Fruit fly (Drosophila melanogaster) whole organism, wandering third instar larva: ENCODE measurements around the gene ArgRS.

Experiments
- Abd-B ChIP-seq: fragments of >200 bp; optimal IDR thresholded peaks from 2 replicates; lab custom pipeline; 2017; ENCODE audit warnings: missing biosample characterization, missing genetic modification characterization
- CG32264 ChIP-seq: fragments of 200-800 bp; sonication (Bioruptor generic); optimal IDR thresholded peaks from 2 replicates; lab custom pipeline; 2016; ENCODE audit warnings: missing biosample characterization, missing genetic modification characterization
- CG9705 ChIP-seq: fragments of 200-800 bp; sonication (Bioruptor generic); optimal IDR thresholded peaks from 2 replicates; lab custom pipeline; 2018; ENCODE audit warnings: missing biosample characterization, mild to moderate bottlenecking, missing genetic modification characterization
- CrebA ChIP-seq: fragments of 200-800 bp; sonication (Bioruptor generic); optimal IDR thresholded peaks from 2 replicates; lab custom pipeline; 2016; ENCODE audit warnings: missing biosample characterization, mild to moderate bottlenecking, missing genetic modification characterization, borderline replicate concordance
- Dfd ChIP-seq: fragments of >200 bp; optimal IDR thresholded peaks from 2 replicates; lab custom pipeline; 2017; ENCODE audit warnings: missing biosample characterization, missing genetic modification characterization
- Dif ChIP-seq: fragments of 200-275, 200-300 bp; sonication (Bioruptor generic); optimal IDR thresholded peaks from 2 replicates; lab custom pipeline; 2018; ENCODE audit warnings: missing biosample characterization, missing genetic modification characterization; ENCODE audit not compliant: partially characterized antibody
- GATAd ChIP-seq: sonication (Bioruptor generic); optimal IDR thresholded peaks from 2 replicates; lab custom pipeline; 2016; ENCODE audit warnings: missing biosample characterization, missing genetic modification characterization
- HLH106 ChIP-seq: fragments of 200-800 bp; optimal IDR thresholded peaks from 3 replicates; lab custom pipeline; 2019; ENCODE audit warnings: missing biosample characterization, mild to moderate bottlenecking, missing genetic modification characterization, moderate library complexity
- Hnf4 ChIP-seq: fragments of 200-800 bp; sonication (Bioruptor generic); optimal IDR thresholded peaks from 2 replicates; lab custom pipeline; 2016; ENCODE audit warnings: missing biosample characterization, mild to moderate bottlenecking, missing genetic modification characterization
- Hr78 ChIP-seq: fragments of >200 bp; optimal IDR thresholded peaks from 2 replicates; lab custom pipeline; 2017; ENCODE audit warnings: missing biosample characterization, missing genetic modification characterization
- Hr83 ChIP-seq: fragments of 200-300 bp; sonication (Bioruptor generic); optimal IDR thresholded peaks from 2 replicates; lab custom pipeline; 2016; ENCODE audit warnings: missing biosample characterization, mild to moderate bottlenecking, missing genetic modification characterization, moderate library complexity; ENCODE audit not compliant: poor library complexity, severe bottlenecking
- Jra ChIP-seq: sonication (Bioruptor generic); optimal IDR thresholded peaks from 2 replicates; lab custom pipeline; 2016; ENCODE audit warnings: missing biosample characterization, missing genetic modification characterization
- Mio ChIP-seq: sonication (Bioruptor generic); optimal IDR thresholded peaks from 2 replicates; lab custom pipeline; 2016; ENCODE audit warnings: missing biosample characterization, missing genetic modification characterization
- Myc ChIP-seq: fragments of >200 bp; optimal IDR thresholded peaks from 2 replicates; lab custom pipeline; 2017
- N ChIP-seq: fragments of >200 bp; optimal IDR thresholded peaks from 2 replicates; lab custom pipeline; 2018; ENCODE audit warnings: missing biosample characterization, missing external identifiers, missing genetic modification characterization
- OdsH ChIP-seq: fragments of 200-800 bp; sonication (Bioruptor generic); optimal IDR thresholded peaks from 2 replicates; lab custom pipeline; 2016; ENCODE audit warnings: missing biosample characterization, mild to moderate bottlenecking, missing genetic modification characterization
- Rel ChIP-seq, 2 experiments: fragments of 200-800 bp; sonication (Bioruptor generic) in 1 of 2; optimal IDR thresholded peaks; 2 replicates in 1 of 2; 3 replicates in 1 of 2; lab custom pipeline; 2016 to 2019; ENCODE audit warnings: mild to moderate bottlenecking in 2 of 2, missing biosample characterization in 2 of 2, missing genetic modification characterization in 2 of 2, moderate library complexity in 1 of 2
- Sp1 ChIP-seq: fragments of 200-800 bp; sonication (Bioruptor generic); optimal IDR thresholded peaks from 3 replicates; lab custom pipeline; 2019; ENCODE audit warnings: missing biosample characterization, mild to moderate bottlenecking, missing genetic modification characterization, moderate library complexity
- Vsx2 ChIP-seq: fragments of 200-300, 225-300 bp; sonication (Bioruptor generic); optimal IDR thresholded peaks from 2 replicates; lab custom pipeline; 2018; ENCODE audit warnings: missing biosample characterization, missing genetic modification characterization; ENCODE audit not compliant: partially characterized antibody
- br ChIP-seq: fragments of 200-800 bp; sonication (Bioruptor generic); optimal IDR thresholded peaks from 2 replicates; lab custom pipeline; 2016; ENCODE audit warnings: missing biosample characterization, missing genetic modification characterization
- brk ChIP-seq: fragments of 200-800 bp; sonication (Bioruptor generic); optimal IDR thresholded peaks from 2 replicates; lab custom pipeline; 2016; ENCODE audit warnings: missing biosample characterization, mild to moderate bottlenecking, missing genetic modification characterization
- dl ChIP-seq, 2 experiments: fragments of 175-275, 200-275 bp in 1 of 2; fragments of 200-275 bp in 1 of 2; sonication (Bioruptor generic); optimal IDR thresholded peaks; lab custom pipeline; 2018; ENCODE audit warnings: mild to moderate bottlenecking in 2 of 2, missing biosample characterization in 2 of 2, missing genetic modification characterization in 2 of 2, moderate library complexity in 2 of 2; ENCODE audit not compliant: partially characterized antibody in 2 of 2, insufficient read depth in 1 of 2
- dmrt93B ChIP-seq: fragments of 200-800 bp; sonication (Bioruptor generic); optimal IDR thresholded peaks from 2 replicates; lab custom pipeline; 2018; ENCODE audit warnings: missing biosample characterization, mild to moderate bottlenecking, missing genetic modification characterization
- dsf ChIP-seq: sonication (Bioruptor generic); optimal IDR thresholded peaks from 2 replicates; lab custom pipeline; 2016; ENCODE audit warnings: missing biosample characterization, missing genetic modification characterization, borderline replicate concordance
- ey ChIP-seq: fragments of 200-800 bp; sonication (Bioruptor generic); optimal IDR thresholded peaks from 2 replicates; lab custom pipeline; 2016; ENCODE audit warnings: missing biosample characterization, missing genetic modification characterization
- foxo ChIP-seq, 2 experiments: fragments of 200-800 bp; sonication (Bioruptor generic); optimal IDR thresholded peaks; 2 replicates in 1 of 2; 3 replicates in 1 of 2; lab custom pipeline; 2016 to 2017; ENCODE audit warnings: missing biosample characterization in 2 of 2, missing genetic modification characterization in 2 of 2
- fru ChIP-seq: fragments of 200-800 bp; sonication (Bioruptor generic); optimal IDR thresholded peaks from 3 replicates; lab custom pipeline; 2016; ENCODE audit warnings: missing biosample characterization, mild to moderate bottlenecking, missing genetic modification characterization
- h ChIP-seq: fragments of 200-800 bp; sonication (Bioruptor generic); optimal IDR thresholded peaks from 3 replicates; lab custom pipeline; 2016; ENCODE audit warnings: missing biosample characterization, mild to moderate bottlenecking, missing genetic modification characterization
- jim ChIP-seq: fragments of 175-275, 200-325 bp; sonication (Bioruptor generic); optimal IDR thresholded peaks from 2 replicates; lab custom pipeline; 2016; ENCODE audit warnings: missing biosample characterization, mild to moderate bottlenecking, missing genetic modification characterization
- lola ChIP-seq: fragments of >200 bp; optimal IDR thresholded peaks from 2 replicates; lab custom pipeline; 2017; ENCODE audit warnings: missing biosample characterization, missing genetic modification characterization
- pan ChIP-seq: fragments of >200 bp; optimal IDR thresholded peaks from 2 replicates; lab custom pipeline; 2017
- psq ChIP-seq: fragments of 200-800 bp; sonication (Bioruptor generic); optimal IDR thresholded peaks from 3 replicates; lab custom pipeline; 2017; ENCODE audit warnings: missing biosample characterization, mild to moderate bottlenecking, missing genetic modification characterization, moderate library complexity
- rgr ChIP-seq: fragments of 200-800 bp; sonication (Bioruptor generic); optimal IDR thresholded peaks from 3 replicates; lab custom pipeline; 2016; ENCODE audit warnings: missing biosample characterization, mild to moderate bottlenecking, missing genetic modification characterization
- sage ChIP-seq: fragments of 200-800 bp; sonication (Bioruptor generic); optimal IDR thresholded peaks from 2 replicates; lab custom pipeline; 2016; ENCODE audit warnings: missing biosample characterization, mild to moderate bottlenecking, missing genetic modification characterization
- sv ChIP-seq: fragments of 200-800 bp; sonication (Bioruptor generic); optimal IDR thresholded peaks from 3 replicates; lab custom pipeline; 2016; ENCODE audit warnings: missing biosample characterization, missing genetic modification characterization
- tai ChIP-seq: sonication (Bioruptor generic); optimal IDR thresholded peaks from 2 replicates; lab custom pipeline; 2016; ENCODE audit warnings: missing biosample characterization, missing genetic modification characterization
- usp ChIP-seq: fragments of >200 bp; optimal IDR thresholded peaks from 2 replicates; lab custom pipeline; 2017; ENCODE audit warnings: missing biosample characterization, missing genetic modification characterization
- woc ChIP-seq: sonication (Bioruptor generic); optimal IDR thresholded peaks from 2 replicates; lab custom pipeline; 2016; ENCODE audit warnings: missing biosample characterization, mild to moderate bottlenecking, missing genetic modification characterization

ArgRS gene

dm6 chrX:15866799-15867412 lies 23.0 kb upstream of the ArgRS start:
- TF ChIP-seq Mio: no peak
- TF ChIP-seq, all 38 proteins: peak for 0

dm6 chrX:15866032-15866431 lies 22.1 kb upstream of the ArgRS start:
- TF ChIP-seq Sp1 (GFP tag; lab: Kevin White, UChicago) (no peak), woc (GFP tag; lab: Kevin White, UChicago) (no peak), foxo (GFP tag; optimal IDR thresholded peaks at IDR 0.05; lab: Kevin White, UChicago) (no peak), dmrt93B (no peak), Dfd (GFP tag; lab: Kevin White, UChicago) (no peak), GATAd (GFP tag; lab: Kevin White, UChicago) (no peak), N (GFP tag; lab: Kevin White, UChicago) (no peak), brk (no peak), lola (no peak), OdsH (GFP tag; lab: Kevin White, UChicago) (no peak), HLH106 (tag; lab: Kevin White, UChicago) (no peak), fru (no peak), Hnf4 (no peak), Mio (no peak), CG9705 (no peak), jim (GFP tag; lab: Kevin White, UChicago) (no peak), Hr78 (GFP tag; lab: Kevin White, UChicago) (no peak), br (no peak)

dm6 chrX:15860479-15860878 lies 16.5 kb upstream of the ArgRS start:
- TF ChIP-seq Hr83 (peak; percentile 67), GATAd (GFP tag; lab: Kevin White, UChicago) (no peak), Sp1 (GFP tag; lab: Kevin White, UChicago) (peak; percentile 57), Dif (peak; percentile 50), Abd-B (GFP tag; lab: Kevin White, UChicago) (no peak), Myc (lab: Kevin White, UChicago) (no peak), jim (GFP tag; lab: Kevin White, UChicago) (peak; percentile 89), fru (peak; percentile 27), CG9705 (no peak), tai (GFP tag; lab: Kevin White, UChicago) (no peak), h (GFP tag; lab: Kevin White, UChicago) (peak; percentile 46), Jra (GFP tag; lab: Kevin White, UChicago) (no peak), OdsH (GFP tag; lab: Kevin White, UChicago) (peak; percentile 35), br (no peak), dl (GFP tag; optimal IDR thresholded peaks at IDR 0.05; lab: Kevin White, UChicago; ENCODE audit: insufficient read depth in 1 of 2, partially characterized antibody in 2 of 2) (no peak), usp (GFP tag; lab: Kevin White, UChicago) (no peak), Vsx2 (no peak), Mio (no peak), sv (no peak), brk (no peak), dmrt93B (no peak), sage (GFP tag; lab: Kevin White, UChicago) (no peak), Hr78 (GFP tag; lab: Kevin White, UChicago) (no peak), rgr (GFP tag; lab: Kevin White, UChicago) (peak; percentile 50), dsf (no peak), N (GFP tag; lab: Kevin White, UChicago) (no peak), lola (no peak), woc (GFP tag; lab: Kevin White, UChicago) (peak; percentile 32), foxo (GFP tag; optimal IDR thresholded peaks at IDR 0.05; lab: Kevin White, UChicago) (peak in 1 of 2 experiments; percentile 22), Rel (GFP tag; optimal IDR thresholded peaks at IDR 0.05; lab: Kevin White, UChicago) (peak; percentile 21), Rel (tag; optimal IDR thresholded peaks at IDR 0.05; lab: Kevin White, UChicago) (peak; percentile 61), Hnf4 (peak; percentile 36), HLH106 (tag; lab: Kevin White, UChicago) (peak; percentile 8), CG32264 (GFP tag; lab: Kevin White, UChicago) (no peak), pan (lab: Kevin White, UChicago) (no peak), psq (peak; percentile 23), CrebA (no peak), ey (GFP tag; lab: Kevin White, UChicago) (no peak), Dfd (GFP tag; lab: Kevin White, UChicago) (no peak)
